Worm (Caenorhabditis elegans) whole organism, L3 larva: Measurements from ENCODE around the gene Y57G11C.8.
A peak's percentile ranks its signal among the peaks of the same experiment; 100 is the strongest.

Experiments used
- R02D3.7 ChIP-seq: fragments of 150-350 bp; optimal IDR thresholded peaks from 2 replicates; lab custom pipeline; 2014; ENCODE audit warnings: missing biosample characterization, missing genetic modification characterization
- ZK546.5 ChIP-seq: sonication (generic microtip); optimal IDR thresholded peaks from 2 replicates; lab custom pipeline; 2017; ENCODE audit warnings: missing biosample characterization, missing genetic modification characterization
- aly-2 ChIP-seq: fragments of 150-350 bp; optimal IDR thresholded peaks from 2 replicates; lab custom pipeline; 2014; ENCODE audit warnings: missing biosample characterization, missing genetic modification characterization
- ama-1 ChIP-seq: fragments of 150-350 bp; optimal IDR thresholded peaks from 2 replicates; lab custom pipeline; 2018
- ceh-16 ChIP-seq: sonication (generic microtip); optimal IDR thresholded peaks from 2 replicates; lab custom pipeline; 2017; ENCODE audit warnings: missing biosample characterization, missing genetic modification characterization
- ceh-28 ChIP-seq: fragments of 150-350 bp; optimal IDR thresholded peaks from 2 replicates; lab custom pipeline; 2014; ENCODE audit warnings: missing biosample characterization, missing genetic modification reagents, missing genetic modification characterization
- ceh-82 ChIP-seq: fragments of 150-350 bp; optimal IDR thresholded peaks from 2 replicates; lab custom pipeline; 2014; ENCODE audit warnings: missing biosample characterization, missing genetic modification characterization
- ceh-9 ChIP-seq: sonication (generic microtip); optimal IDR thresholded peaks from 2 replicates; lab custom pipeline; 2018; ENCODE audit warnings: missing biosample characterization, missing genetic modification characterization
- egl-27 ChIP-seq: sonication (generic microtip); optimal IDR thresholded peaks from 4 replicates; lab custom pipeline; 2017; ENCODE audit warnings: missing biosample characterization, missing genetic modification reagents, missing genetic modification characterization
- egl-5 ChIP-seq: fragments of 150-350 bp; optimal IDR thresholded peaks from 2 replicates; lab custom pipeline; 2017; ENCODE audit warnings: missing biosample characterization, missing genetic modification reagents, missing genetic modification characterization, inconsistent platforms
- elt-1 ChIP-seq: fragments of 150-350 bp; optimal IDR thresholded peaks from 2 replicates; lab custom pipeline; 2014; ENCODE audit warnings: missing biosample characterization, missing genetic modification characterization
- elt-2 ChIP-seq: sonication (generic microtip); optimal IDR thresholded peaks from 2 replicates; lab custom pipeline; 2016; ENCODE audit warnings: missing genetic modification reagents, mild to moderate bottlenecking, missing genetic modification characterization, missing compliant biosample characterization
- eor-1 ChIP-seq, 2 experiments: fragments of 150-350 bp; optimal IDR thresholded peaks; 2 replicates each; lab custom pipeline; 2014 to 2018; ENCODE audit warnings: missing biosample characterization in 2 of 2, missing genetic modification characterization in 2 of 2
- fkh-2 ChIP-seq: fragments of 150-350 bp; optimal IDR thresholded peaks from 2 replicates; lab custom pipeline; 2014; ENCODE audit warnings: missing biosample characterization, missing genetic modification reagents, missing genetic modification characterization
- fos-1 ChIP-seq: fragments of 150-350 bp; optimal IDR thresholded peaks from 2 replicates; lab custom pipeline; 2014; ENCODE audit warnings: missing biosample characterization, missing genetic modification characterization
- hmg-11 ChIP-seq: sonication (generic microtip); optimal IDR thresholded peaks from 2 replicates; lab custom pipeline; 2016; ENCODE audit warnings: missing genetic modification characterization, missing compliant biosample characterization
- lin-15B ChIP-seq: fragments of 150-350 bp; optimal IDR thresholded peaks from 2 replicates; lab custom pipeline; 2014; ENCODE audit warnings: missing biosample characterization, missing genetic modification characterization
- mdl-1 ChIP-seq: fragments of 150-350 bp; optimal IDR thresholded peaks from 2 replicates; lab custom pipeline; 2014; ENCODE audit warnings: missing biosample characterization, missing genetic modification characterization
- mml-1 ChIP-seq: fragments of 150-350 bp; sonication (generic microtip); optimal IDR thresholded peaks from 3 replicates; lab custom pipeline; 2014; ENCODE audit warnings: missing biosample characterization, missing genetic modification characterization
- nfya-1 ChIP-seq: sonication (generic microtip); optimal IDR thresholded peaks from 2 replicates; lab custom pipeline; 2017; ENCODE audit warnings: missing genetic modification characterization, mild to moderate bottlenecking, missing compliant biosample characterization, antibody characterized with exemption, moderate library complexity; ENCODE audit not compliant: insufficient read depth
- nhr-12 ChIP-seq: fragments of 150-350 bp; optimal IDR thresholded peaks from 2 replicates; lab custom pipeline; 2014; ENCODE audit warnings: missing biosample characterization, missing genetic modification characterization
- nhr-237 ChIP-seq: fragments of 150-350 bp; optimal IDR thresholded peaks from 2 replicates; lab custom pipeline; 2014; ENCODE audit warnings: missing biosample characterization, missing genetic modification characterization
- nhr-25 ChIP-seq: sonication (generic microtip); optimal IDR thresholded peaks from 2 replicates; lab custom pipeline; 2017; ENCODE audit warnings: missing biosample characterization, missing genetic modification characterization
- nhr-28 ChIP-seq: fragments of 150-350 bp; optimal IDR thresholded peaks from 2 replicates; lab custom pipeline; 2014; ENCODE audit warnings: missing biosample characterization, missing genetic modification characterization
- nhr-43 ChIP-seq: sonication (generic microtip); optimal IDR thresholded peaks from 2 replicates; lab custom pipeline; 2016; ENCODE audit warnings: mild to moderate bottlenecking, missing genetic modification characterization, missing compliant biosample characterization; ENCODE audit not compliant: poor library complexity, severe bottlenecking
- nhr-76 ChIP-seq: fragments of 150-350 bp; sonication (generic microtip); optimal IDR thresholded peaks from 5 replicates; lab custom pipeline; 2014; ENCODE audit warnings: missing biosample characterization, missing genetic modification characterization
- nhr-77 ChIP-seq: fragments of 150-350 bp; optimal IDR thresholded peaks from 2 replicates; lab custom pipeline; 2014; ENCODE audit warnings: missing biosample characterization, missing genetic modification characterization
- pha-4 ChIP-seq: fragments of 150-350 bp; optimal IDR thresholded peaks from 2 replicates; lab custom pipeline; 2014; ENCODE audit warnings: missing biosample characterization, missing genetic modification reagents, missing genetic modification characterization
- pqm-1 ChIP-seq: fragments of 150-350 bp; optimal IDR thresholded peaks from 2 replicates; lab custom pipeline; 2017; ENCODE audit warnings: missing biosample characterization, missing genetic modification characterization, inconsistent platforms
- skn-1 ChIP-seq: fragments of 150-350 bp; optimal IDR thresholded peaks from 2 replicates; lab custom pipeline; 2014; ENCODE audit warnings: missing biosample characterization, missing genetic modification characterization
- snpc-4 ChIP-seq: fragments of 150-350 bp; optimal IDR thresholded peaks from 2 replicates; lab custom pipeline; 2014; ENCODE audit warnings: missing biosample characterization, missing genetic modification characterization
- tbx-2 ChIP-seq: sonication (generic microtip); optimal IDR thresholded peaks from 2 replicates; lab custom pipeline; 2016; ENCODE audit warnings: mild to moderate bottlenecking, missing genetic modification characterization, missing compliant biosample characterization
- unc-39 ChIP-seq: sonication (generic microtip); optimal IDR thresholded peaks from 4 replicates; lab custom pipeline; 2017; ENCODE audit warnings: missing biosample characterization, missing genetic modification characterization
- unc-62 ChIP-seq: fragments of 150-350 bp; sonication (generic microtip); optimal IDR thresholded peaks from 4 replicates; lab custom pipeline; 2014; ENCODE audit warnings: missing biosample characterization, missing genetic modification reagents, missing genetic modification characterization
- ztf-4 ChIP-seq: fragments of 150-350 bp; optimal IDR thresholded peaks from 2 replicates; lab custom pipeline; 2014; ENCODE audit warnings: missing biosample characterization, missing genetic modification characterization

Y57G11C.8 gene

DNA sequence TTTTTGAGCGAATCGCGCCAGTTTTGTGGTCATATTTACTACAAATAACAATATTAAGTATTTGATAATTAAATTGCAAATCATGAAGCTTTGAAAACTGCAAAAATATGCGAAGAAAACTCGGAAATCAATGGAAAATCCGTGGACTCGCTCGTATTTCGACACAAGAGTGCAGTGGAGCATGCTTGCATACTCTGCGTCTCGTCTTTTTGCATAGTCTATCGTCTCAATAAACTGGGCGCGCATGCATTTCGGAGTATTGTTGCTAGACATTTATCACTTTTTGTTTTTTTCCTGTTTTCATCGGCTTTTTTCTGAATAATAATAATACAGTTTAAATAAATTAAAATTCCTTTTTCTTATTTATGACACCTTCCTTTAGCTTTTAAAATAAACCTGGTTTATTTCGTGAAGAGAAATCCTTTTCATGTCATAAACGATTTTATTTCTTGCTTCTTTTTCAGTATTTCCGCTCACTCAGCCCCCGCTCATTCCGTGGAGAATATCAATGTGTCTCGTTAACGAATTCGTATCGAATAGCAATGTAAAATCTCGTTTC is 13.9 kb upstream of the Y57G11C.8 start, which contains the start of the genes mrps-7 and Y57G11C.3 (continued):
- TF ChIP-seq ceh-16 (tag; lab: Kevin White, UChicago) (no peak), unc-62 (GFP tag; lab: Kevin White, UChicago) (peak; percentile 62), pha-4 (tag; lab: Kevin White, UChicago) (peak; percentile 96), ama-1 (lab: Kevin White, UChicago) (peak; percentile 64), nfya-1 (peak; percentile 94), R02D3.7 (peak; percentile 98), nhr-77 (tag; lab: Kevin White, UChicago) (peak; percentile 59), elt-1 (tag; lab: Kevin White, UChicago) (peak; percentile 68), aly-2 (tag; lab: Kevin White, UChicago) (peak; percentile 12), lin-15B (tag; lab: Kevin White, UChicago) (peak; percentile 98), nhr-12 (no peak), ceh-82 (tag; lab: Kevin White, UChicago) (peak; percentile 84), ZK546.5 (tag; lab: Kevin White, UChicago) (peak; percentile 7), ceh-28 (peak; percentile 80), snpc-4 (peak; percentile 84), pqm-1 (tag; lab: Kevin White, UChicago) (peak; percentile 88), ceh-9 (no peak), fkh-2 (tag; lab: Kevin White, UChicago) (no peak), eor-1 (tag; optimal IDR thresholded peaks at IDR 0.05; lab: Kevin White, UChicago) (peak in 1 of 2 experiments; percentile 38), nhr-25 (tag; lab: Kevin White, UChicago) (peak; percentile 93), nhr-43 (tag; lab: Kevin White, UChicago) (peak; percentile 86), egl-27 (peak; percentile 15), elt-2 (tag; lab: Kevin White, UChicago) (peak; percentile 60)

- TF ChIP-seq nhr-12 (no peak), ama-1 (lab: Kevin White, UChicago) (peak; percentile 43)
These were observed 12.3 kb upstream of the Y57G11C.8 start, which contains the start of gene Y57G11C.43 for ce11 chrIV:14769218-14769835. Y57G11C.43 (plus strand) TSS chrIV:14769441.

- TF ChIP-seq R02D3.7 (no peak), nhr-237 (tag; lab: Kevin White, UChicago) (no peak), ceh-82 (tag; lab: Kevin White, UChicago) (no peak), pqm-1 (tag; lab: Kevin White, UChicago) (no peak), pha-4 (tag; lab: Kevin White, UChicago) (no peak), nhr-28 (tag; lab: Kevin White, UChicago) (no peak), eor-1 (tag; optimal IDR thresholded peaks at IDR 0.05; lab: Kevin White, UChicago) (no peak), ztf-4 (tag; lab: Kevin White, UChicago) (no peak), mml-1 (tag; lab: Kevin White, UChicago) (no peak), tbx-2 (tag; lab: Kevin White, UChicago) (no peak), ceh-28 (no peak), hmg-11 (tag; lab: Kevin White, UChicago) (no peak), nfya-1 (no peak), unc-39 (no peak), nhr-25 (tag; lab: Kevin White, UChicago) (no peak), skn-1 (no peak), mdl-1 (tag; lab: Kevin White, UChicago) (no peak), ceh-16 (tag; lab: Kevin White, UChicago) (no peak)
These were observed 11.0 kb upstream of the Y57G11C.8 start for ce11 chrIV:14770663-14771062.

DNA sequence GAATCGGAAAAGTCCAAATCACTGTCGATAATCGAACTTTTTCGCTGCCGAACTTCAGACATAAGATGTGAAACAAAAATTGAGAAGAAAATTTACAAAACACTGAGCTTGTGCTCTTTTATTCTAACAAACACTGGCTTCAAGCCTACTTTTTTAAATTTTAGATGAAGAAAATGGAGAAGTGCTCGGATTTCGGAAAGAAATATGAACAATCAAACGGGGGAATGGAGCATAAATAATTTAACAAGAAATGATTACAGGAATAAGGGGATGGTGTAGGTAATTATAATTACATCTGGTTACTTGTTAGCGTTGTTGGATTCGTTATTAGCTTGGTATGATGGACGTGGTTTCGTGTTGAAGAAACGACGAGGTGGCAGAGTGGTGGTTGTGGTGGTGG is 10.3 kb upstream of the Y57G11C.8 start, which contains the start of gene degl-1:
degl-1 (minus strand) TSS at position 101 of the 400 bp plus-strand sequence.
- no peak for TF ChIP-seq fos-1
- TF ChIP-seq egl-5 (tag; lab: Kevin White, UChicago): no peak
- no peak for TF ChIP-seq elt-1 (tag; lab: Kevin White, UChicago)
- TF ChIP-seq snpc-4: no peak
- TF ChIP-seq nhr-76 (tag; lab: Kevin White, UChicago): no peak
- TF ChIP-seq nhr-77 (tag; lab: Kevin White, UChicago): no peak
- TF ChIP-seq mml-1 (tag; lab: Kevin White, UChicago): no peak
- TF ChIP-seq aly-2 (tag; lab: Kevin White, UChicago): no peak
- no peak for TF ChIP-seq R02D3.7
- no peak for TF ChIP-seq egl-27
- no peak for TF ChIP-seq ama-1 (lab: Kevin White, UChicago)
- TF ChIP-seq skn-1: no peak
- no peak for TF ChIP-seq ceh-9
- no peak for TF ChIP-seq pqm-1 (tag; lab: Kevin White, UChicago)
- TF ChIP-seq eor-1 (tag; optimal IDR thresholded peaks at IDR 0.05; lab: Kevin White, UChicago): no peak
